Fruit fly (Drosophila melanogaster): ENCODE data around the gene CG1578.

Gene CG1578

DNA sequence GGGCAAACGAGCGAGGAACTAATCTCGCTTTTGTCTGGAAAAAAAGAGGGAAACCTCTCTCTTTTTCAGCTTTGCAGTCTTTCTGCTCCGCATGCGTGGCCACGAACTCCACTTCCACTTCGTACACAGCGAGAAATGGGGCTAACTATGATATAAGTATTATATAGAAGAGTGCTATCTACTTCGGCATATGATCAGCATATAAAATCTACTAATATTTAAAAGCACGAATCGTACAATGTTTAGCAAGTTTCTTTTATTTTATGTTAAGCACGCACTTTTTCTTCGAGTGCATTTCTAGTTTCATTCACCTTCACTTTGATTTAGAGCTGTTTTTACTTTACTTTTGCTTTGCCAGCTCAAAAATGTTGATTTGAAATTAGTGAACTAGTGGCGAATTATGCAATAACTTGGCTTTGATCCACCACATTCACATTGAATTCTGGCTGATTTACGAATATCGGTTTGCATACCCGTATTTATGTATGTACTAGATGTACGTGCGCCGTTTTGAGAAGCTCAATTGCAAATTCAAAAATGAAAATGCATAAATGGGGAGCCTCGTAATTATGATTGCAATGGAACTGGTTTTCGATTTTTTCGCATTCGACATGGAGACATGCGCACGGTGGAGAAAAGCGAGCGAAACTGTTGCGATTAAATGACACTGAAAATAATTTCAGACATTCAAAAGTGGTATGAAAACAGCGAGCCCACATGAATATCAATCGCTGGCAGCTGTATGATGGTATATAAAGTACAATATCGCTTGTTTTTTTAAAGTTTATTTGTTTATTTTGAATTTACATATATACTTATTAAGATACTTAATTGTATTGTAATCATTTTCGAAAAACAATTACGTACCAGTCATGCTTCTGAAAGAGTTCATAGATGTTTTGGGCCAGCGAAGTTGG is 41.4 kb upstream of the CG1578 start (continued):
- TF ChIP-seq scrt (GFP tag; optimal IDR thresholded peaks at IDR 0.05) (peak; percentile 35), CG16779 (GFP tag; IDR thresholded peaks at IDR 0.05) (no peak), Opbp (GFP tag; IDR thresholded peaks at IDR 0.05; ENCODE audit: partially characterized antibody) (no peak), CG10979 (tag; optimal IDR thresholded peaks at IDR 0.05) (peak; percentile 77), chinmo (GFP tag; IDR thresholded peaks at IDR 0.05; ENCODE audit: partially characterized antibody) (no peak), CG11723 (GFP tag; optimal IDR thresholded peaks at IDR 0.05) (peak; percentile 36), Rx (GFP tag; IDR thresholded peaks at IDR 0.05) (peak; percentile 75; the same call in 1 of the 2 replicates), repo (GFP tag; optimal IDR thresholded peaks at IDR 0.05) (no peak), cwo (GFP tag; optimal IDR thresholded peaks at IDR 0.05) (peak; percentile 46), CG4730 (GFP tag; IDR thresholded peaks at IDR 0.05) (peak; percentile 79), Mad (GFP tag; optimal IDR thresholded peaks at IDR 0.05) (peak; percentile 47), CG18619 (GFP tag; optimal IDR thresholded peaks at IDR 0.05) (peak; percentile 36), Trl (optimal IDR thresholded peaks at IDR 0.05) (no peak), Trl (GFP tag; optimal IDR thresholded peaks at IDR 0.05) (peak; percentile 67), Dbx (GFP tag; IDR thresholded peaks at IDR 0.05) (no peak), Dip3 (GFP tag; optimal IDR thresholded peaks at IDR 0.05) (peak; percentile 28), jing (GFP tag; optimal IDR thresholded peaks at IDR 0.05) (peak; percentile 58), dimm (GFP tag; IDR thresholded peaks at IDR 0.05) (peak; percentile 76), CG13424 (tag; optimal IDR thresholded peaks at IDR 0.05) (peak; percentile 77), CG7839 (tag; optimal IDR thresholded peaks at IDR 0.05) (peak; percentile 91), ap (GFP tag; IDR thresholded peaks at IDR 0.05) (peak; percentile 61; the same call in 1 of the 2 replicates), oc (tag; optimal IDR thresholded peaks at IDR 0.05) (peak; percentile 66), CG8765 (GFP tag; IDR thresholded peaks at IDR 0.05) (peak; percentile 50; the same call in 1 of the 2 replicates), CG43689 (GFP tag; IDR thresholded peaks at IDR 0.05) (0 out of 2 replicates have a peak, but pooled peaks have one; percentile 17), mld (GFP tag; IDR thresholded peaks at IDR 0.05; ENCODE audit: partially characterized antibody) (no peak), fd102C (GFP tag; optimal IDR thresholded peaks at IDR 0.05) (no peak), jigr1 (GFP tag; IDR thresholded peaks at IDR 0.05) (peak; percentile 75; the same call in 2 of the 3 replicates), CG11696 (GFP tag; IDR thresholded peaks at IDR 0.05) (peak; percentile 55; the same call in 1 of the 2 replicates), ems (GFP tag; optimal IDR thresholded peaks at IDR 0.05) (peak; percentile 40), CG11504 (tag; optimal IDR thresholded peaks at IDR 0.05) (peak; percentile 89), CG8388 (GFP tag; optimal IDR thresholded peaks at IDR 0.05) (peak; percentile 71), TFAM (GFP tag; optimal IDR thresholded peaks at IDR 0.05) (peak; percentile 15), CG6272 (GFP tag; IDR thresholded peaks at IDR 0.05) (peak; percentile 74), tll (GFP tag; optimal IDR thresholded peaks at IDR 0.05) (no peak), Xbp1 (GFP tag; optimal IDR thresholded peaks at IDR 0.05) (peak; percentile 62), CG10654 (GFP tag; optimal IDR thresholded peaks at IDR 0.05) (peak; percentile 34), run (tag; optimal IDR thresholded peaks at IDR 0.05) (peak; percentile 10), CG31365 (tag; optimal IDR thresholded peaks at IDR 0.05) (peak; percentile 16), CG13296 (GFP tag; optimal IDR thresholded peaks at IDR 0.05) (peak; percentile 27), sd (tag; optimal IDR thresholded peaks at IDR 0.05) (no peak), Sry-β (GFP tag; optimal IDR thresholded peaks at IDR 0.05) (no peak), btn (GFP tag; optimal IDR thresholded peaks at IDR 0.05) (no peak), Mrtf (GFP tag; IDR thresholded peaks at IDR 0.05) (peak; percentile 79), Abd-B (GFP tag; optimal IDR thresholded peaks at IDR 0.05) (peak; percentile 80), schlank (tag; optimal IDR thresholded peaks at IDR 0.05) (no peak), nom (GFP tag; optimal IDR thresholded peaks at IDR 0.05) (peak; percentile 86), Max (GFP tag; optimal IDR thresholded peaks at IDR 0.05) (peak; percentile 41), ab (GFP tag; optimal IDR thresholded peaks at IDR 0.05) (no peak)

All from whole organism, embryonic.